Worm (Caenorhabditis elegans) whole organism, L3 larva: ENCODE results near the gene ser-6.

Source experiments
- ama-1 ChIP-seq: fragments of 150-350 bp; optimal IDR thresholded peaks from 2 replicates; lab custom pipeline; 2018
- fkh-10 ChIP-seq: sonication (generic microtip); optimal IDR thresholded peaks from 2 replicates; lab custom pipeline; 2017; ENCODE audit warnings: missing biosample characterization, missing genetic modification reagents, missing genetic modification characterization
- nhr-28 ChIP-seq: fragments of 150-350 bp; optimal IDR thresholded peaks from 2 replicates; lab custom pipeline; 2014; ENCODE audit warnings: missing biosample characterization, missing genetic modification characterization
- tbx-2 ChIP-seq: sonication (generic microtip); optimal IDR thresholded peaks from 2 replicates; lab custom pipeline; 2016; ENCODE audit warnings: mild to moderate bottlenecking, missing genetic modification characterization, missing compliant biosample characterization

DNA sequence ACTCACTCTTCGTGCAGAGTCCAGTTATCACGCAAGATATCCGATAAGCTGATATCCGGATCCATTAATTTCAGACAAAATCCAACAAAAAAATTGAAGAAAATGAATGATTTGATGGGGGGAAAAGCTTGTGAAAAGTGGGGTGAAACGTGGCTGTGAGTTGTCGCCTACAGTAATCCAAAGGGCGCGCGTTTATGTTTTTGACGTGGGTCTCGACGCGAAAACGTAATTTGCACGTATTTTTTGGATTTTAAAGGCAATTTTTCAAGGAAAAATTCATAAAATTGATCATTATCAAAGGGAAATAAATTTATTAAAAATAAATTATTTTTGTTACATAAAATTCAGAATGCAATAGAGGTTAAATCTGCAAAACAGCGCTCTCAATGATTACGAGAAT is 48.9 kb downstream of the ser-6 start, which contains the start of gene Y54G2A.73:
- TF ChIP-seq fkh-10 (GFP tag; lab: Kevin White, UChicago) (no peak), ama-1 (lab: Kevin White, UChicago) (no peak), nhr-28 (tag; lab: Kevin White, UChicago) (no peak), tbx-2 (tag; lab: Kevin White, UChicago) (no peak)
